Fruit fly (Drosophila melanogaster): ENCODE measurements around the gene CG4045.

CG4045 gene

dm6 chrX:2041312-2041918 is 34.3 kb downstream of the CG4045 start, which contains the start of gene CG4313 (continued):
- peak; percentile 46; the same call in 1 of the 2 replicates for TF ChIP-seq CG8765 (GFP tag; IDR thresholded peaks at IDR 0.05)
- no peak for TF ChIP-seq lov (optimal IDR thresholded peaks at IDR 0.05)
- TF ChIP-seq lov (GFP tag; IDR thresholded peaks at IDR 0.05): 0 out of 3 replicates have a peak, but pooled peaks have one; percentile 41
- TF ChIP-seq bsh (GFP tag; optimal IDR thresholded peaks at IDR 0.05): peak in 1 of 2 experiments; percentile 59
- peak; percentile 60 for TF ChIP-seq CG18619 (GFP tag; optimal IDR thresholded peaks at IDR 0.05)
- peak; percentile 32; the same call in 1 of the 3 replicates for TF ChIP-seq sr (GFP tag; IDR thresholded peaks at IDR 0.05)
- TF ChIP-seq gce (GFP tag; IDR thresholded peaks at IDR 0.05): 0 out of 3 replicates have a peak, but pooled peaks have one; percentile 30
- peak; percentile 34 for TF ChIP-seq fu2 (GFP tag; optimal IDR thresholded peaks at IDR 0.05)
- peak; percentile 40 for TF ChIP-seq fd3F (GFP tag; optimal IDR thresholded peaks at IDR 0.05)
- no peak for TF ChIP-seq Dip2 (GFP tag; IDR thresholded peaks at IDR 0.05)
- peak; percentile 43 for TF ChIP-seq MBD-R2 (GFP tag; IDR thresholded peaks at IDR 0.05)
- TF ChIP-seq CG18476 (GFP tag; optimal IDR thresholded peaks at IDR 0.05): peak; percentile 45
- TF ChIP-seq CG16863 (GFP tag; optimal IDR thresholded peaks at IDR 0.05): peak; percentile 55
- no peak for TF ChIP-seq crol (GFP tag; IDR thresholded peaks at IDR 0.05)
- TF ChIP-seq CG2116 (GFP tag; optimal IDR thresholded peaks at IDR 0.05): peak; percentile 96
- no peak for TF ChIP-seq Dfd (GFP tag; optimal IDR thresholded peaks at IDR 0.05)
- no peak for TF ChIP-seq CG12236 (GFP tag; optimal IDR thresholded peaks at IDR 0.05)
- peak; percentile 60; the same call in 2 of the 3 replicates for TF ChIP-seq CG7963 (GFP tag; IDR thresholded peaks at IDR 0.05; ENCODE audit: partially characterized antibody)
- peak; percentile 76; the same call in 1 of the 2 replicates for TF ChIP-seq CG31441 (GFP tag; IDR thresholded peaks at IDR 0.05)
- TF ChIP-seq CG14710 (tag; optimal IDR thresholded peaks at IDR 0.05): peak; percentile 70
- TF ChIP-seq Antp (GFP tag; optimal IDR thresholded peaks at IDR 0.05): peak; percentile 75
- peak; percentile 44 for TF ChIP-seq CG17385 (GFP tag; optimal IDR thresholded peaks at IDR 0.05)
- TF ChIP-seq CG17361 (GFP tag; IDR thresholded peaks at IDR 0.05): peak; percentile 79
- TF ChIP-seq peb (GFP tag; IDR thresholded peaks at IDR 0.05): no peak
- TF ChIP-seq tap (tag; optimal IDR thresholded peaks at IDR 0.05): peak; percentile 48
- peak; percentile 1 for TF ChIP-seq NC2α (GFP tag; optimal IDR thresholded peaks at IDR 0.05)
- peak; percentile 56; the same call in 1 of the 2 replicates for TF ChIP-seq CG31224 (GFP tag; IDR thresholded peaks at IDR 0.05)
- peak; percentile 54 for TF ChIP-seq CG18599 (GFP tag; optimal IDR thresholded peaks at IDR 0.05)
- peak; percentile 95 for TF ChIP-seq Med (GFP tag)
- peak; percentile 28 for TF ChIP-seq odd (GFP tag; optimal IDR thresholded peaks at IDR 0.05)
- TF ChIP-seq HLHmδ (GFP tag; optimal IDR thresholded peaks at IDR 0.05): no peak
- no peak for TF ChIP-seq eve (GFP tag; optimal IDR thresholded peaks at IDR 0.05)
- peak; percentile 52 for TF ChIP-seq CG10654 (GFP tag; optimal IDR thresholded peaks at IDR 0.05)
- no peak for TF ChIP-seq CG16779 (GFP tag; IDR thresholded peaks at IDR 0.05)
- peak; percentile 79 for TF ChIP-seq CG7372 (GFP tag; IDR thresholded peaks at IDR 0.05)
- TF ChIP-seq Scr (GFP tag; IDR thresholded peaks at IDR 0.05; ENCODE audit: partially characterized antibody): peak; percentile 94
- peak; percentile 39 for TF ChIP-seq CG8388 (GFP tag; optimal IDR thresholded peaks at IDR 0.05)
- TF ChIP-seq CG10543 (GFP tag; optimal IDR thresholded peaks at IDR 0.05): peak; percentile 82
- TF ChIP-seq CG8478 (optimal IDR thresholded peaks at IDR 0.05): no peak
- no peak for TF ChIP-seq onecut (GFP tag; IDR thresholded peaks at IDR 0.05)
- TF ChIP-seq al (GFP tag; IDR thresholded peaks at IDR 0.05): peak; percentile 52; the same call in 1 of the 2 replicates
- no peak for TF ChIP-seq D (optimal IDR thresholded peaks at IDR 0.05)
- TF ChIP-seq D (GFP tag; optimal IDR thresholded peaks at IDR 0.05): peak; percentile 43
- 0 out of 3 replicates have a peak, but pooled peaks have one; percentile 11 for TF ChIP-seq C15 (GFP tag; IDR thresholded peaks at IDR 0.05)
- TF ChIP-seq en (GFP tag; optimal IDR thresholded peaks at IDR 0.05): peak; percentile 65
- peak; percentile 21 for TF ChIP-seq kni (GFP tag; optimal IDR thresholded peaks at IDR 0.05)
- TF ChIP-seq CG12104 (GFP tag; optimal IDR thresholded peaks at IDR 0.05): peak; percentile 60
- no peak for TF ChIP-seq CG13123 (GFP tag; optimal IDR thresholded peaks at IDR 0.05)
- TF ChIP-seq ato (GFP tag; IDR thresholded peaks at IDR 0.05; ENCODE audit: partially characterized antibody): peak; percentile 68
- peak; percentile 51 for TF ChIP-seq Ada2b (GFP tag; IDR thresholded peaks at IDR 0.05)
- TF ChIP-seq Gug (GFP tag; IDR thresholded peaks at IDR 0.05): peak; percentile 77; the same call in 3 of the 4 replicates

Data from whole organism, embryonic.